Worm (Caenorhabditis elegans): ENCODE results near the gene sre-37.

- no peak for TF ChIP-seq ceh-19 (GFP tag; optimal IDR thresholded peaks at IDR 0.05)
- no peak for TF ChIP-seq zip-5 (tag; optimal IDR thresholded peaks at IDR 0.05)
- no peak for TF ChIP-seq sox-4 (tag; optimal IDR thresholded peaks at IDR 0.05)
- no peak for TF ChIP-seq ceh-34 (tag; optimal IDR thresholded peaks at IDR 0.05)
- TF ChIP-seq hlh-15 (tag; optimal IDR thresholded peaks at IDR 0.05): no peak
These were observed 26.3 kb downstream of the sre-37 start, which contains the start of gene srz-6 for ce11 chrII:12491936-12492335.

All from whole organism, late embryonic.